Worm (Caenorhabditis elegans): ENCODE measurements around the gene col-12.

Gene col-12

ce11 chrV:10423511-10423910, 1.5 kb downstream of the col-12 start (continued):
- TF ChIP-seq unc-130 (GFP tag; optimal IDR thresholded peaks at IDR 0.05), result no peak
- TF ChIP-seq cebp-1 (GFP tag; IDR thresholded peaks at IDR 0.05), result no peak
- TF ChIP-seq cebp-1 (tag; optimal IDR thresholded peaks at IDR 0.05), result no peak

- TF ChIP-seq aptf-2 (GFP tag; conservative IDR thresholded peaks at IDR 0.05) (no peak), B0019.2 (GFP tag; conservative IDR thresholded peaks at IDR 0.05) (no peak), him-1 (tag; optimal IDR thresholded peaks at IDR 0.05) (no peak), F39B2.1 (GFP tag; IDR thresholded peaks at IDR 0.05) (no peak), cebp-1 (GFP tag; IDR thresholded peaks at IDR 0.05) (no peak), cebp-1 (tag; optimal IDR thresholded peaks at IDR 0.05) (no peak), nhr-179 (tag; optimal IDR thresholded peaks at IDR 0.05) (no peak), gei-17 (GFP tag; optimal IDR thresholded peaks at IDR 0.05) (no peak), aptf-3 (GFP tag; IDR thresholded peaks at IDR 0.05) (no peak), K11D2.4 (GFP tag; IDR thresholded peaks at IDR 0.05) (no peak)
Measured at ce11 chrV:10421802-10422201, 3.2 kb downstream of the col-12 start, which contains the start of gene col-13. Gene col-13, minus strand, starts transcription at chrV:10421902.

- peak; percentile 94; the same call in 1 of the 2 replicates for TF ChIP-seq egrh-3 (GFP tag; IDR thresholded peaks at IDR 0.05)
Measured at ce11 chrV:10420843-10421242, 4.2 kb downstream of the col-12 start.

ce11 chrV:10418961-10419360, 6.0 kb downstream of the col-12 start, which contains the start of gene F15H10.5:
Gene F15H10.5, minus strand, starts transcription at chrV:10419061.
- TF ChIP-seq ets-4 (GFP tag; optimal IDR thresholded peaks at IDR 0.05), result no peak
- TF ChIP-seq ztf-3 (GFP tag; optimal IDR thresholded peaks at IDR 0.05), result no peak
- no peak for TF ChIP-seq Y53G8AR.9 (GFP tag; conservative IDR thresholded peaks at IDR 0.05)
- TF ChIP-seq Y53F4B.3 (GFP tag; IDR thresholded peaks at IDR 0.05), result no peak
- TF ChIP-seq madf-10 (tag; optimal IDR thresholded peaks at IDR 0.05), result no peak
- TF ChIP-seq snpc-4 (GFP tag; optimal IDR thresholded peaks at IDR 0.05), result no peak
- no peak for TF ChIP-seq snpc-4 (tag; optimal IDR thresholded peaks at IDR 0.05)
- TF ChIP-seq pbrm-1 (GFP tag; IDR thresholded peaks at IDR 0.05), result no peak
- no peak for TF ChIP-seq F49E8.2 (tag; optimal IDR thresholded peaks at IDR 0.05; ENCODE audit: insufficient read depth)
- TF ChIP-seq efl-1 (GFP tag; optimal IDR thresholded peaks at IDR 0.05), result no peak
- no peak for TF ChIP-seq nhr-80 (tag; optimal IDR thresholded peaks at IDR 0.05)
- TF ChIP-seq K12H6.12 (tag; optimal IDR thresholded peaks at IDR 0.05), result no peak
- TF ChIP-seq T07F8.4 (tag; optimal IDR thresholded peaks at IDR 0.05), result no peak
- TF ChIP-seq xnd-1 (tag; optimal IDR thresholded peaks at IDR 0.05), result no peak
- no peak for TF ChIP-seq ztf-22 (GFP tag; optimal IDR thresholded peaks at IDR 0.05)
- no peak for TF ChIP-seq ceh-58 (GFP tag; IDR thresholded peaks at IDR 0.05)
- TF ChIP-seq lsl-1 (GFP tag; optimal IDR thresholded peaks at IDR 0.05), result no peak

- TF ChIP-seq snpc-1.1 (tag; optimal IDR thresholded peaks at IDR 0.05; ENCODE audit: insufficient read depth) (no peak), C06A6.2 (GFP tag; conservative IDR thresholded peaks at IDR 0.05) (no peak), athp-1 (tag; optimal IDR thresholded peaks at IDR 0.05) (no peak), nfya-1 (tag; optimal IDR thresholded peaks at IDR 0.05; ENCODE audit: borderline replicate concordance, insufficient read depth) (no peak), F49E8.2 (tag; optimal IDR thresholded peaks at IDR 0.05; ENCODE audit: insufficient read depth) (no peak), akir-1 (GFP tag; optimal IDR thresholded peaks at IDR 0.05) (no peak), nhr-90 (tag; optimal IDR thresholded peaks at IDR 0.05) (no peak), let-607 (tag; optimal IDR thresholded peaks at IDR 0.05) (no peak), dox-1 (GFP tag; IDR thresholded peaks at IDR 0.05) (no peak), F37B4.10 (GFP tag; IDR thresholded peaks at IDR 0.05) (no peak), xnd-1 (tag; optimal IDR thresholded peaks at IDR 0.05) (no peak), bed-1 (GFP tag; IDR thresholded peaks at IDR 0.05) (no peak), B0019.2 (GFP tag; conservative IDR thresholded peaks at IDR 0.05) (no peak), ama-1 (optimal IDR thresholded peaks at IDR 0.05) (no peak), ama-1 (GFP tag; optimal IDR thresholded peaks at IDR 0.05) (no peak)
Measured at ce11 chrV:10416925-10417324, 8.1 kb downstream of the col-12 start, which contains the start of gene F15H10.10. Gene F15H10.10, minus strand, starts transcription at chrV:10417025.

Measured in whole organism, young adult.